Worm (Caenorhabditis elegans) whole organism, L2 larva: ENCODE data around the gene tdp-1.

Source experiments
- C34F6.9 ChIP-seq: fragments of 150-350 bp; optimal IDR thresholded peaks from 2 replicates; lab custom pipeline; 2014; ENCODE audit warnings: missing biosample characterization, missing genetic modification characterization
- R02D3.7 ChIP-seq: fragments of 150-350 bp; optimal IDR thresholded peaks from 2 replicates; lab custom pipeline; 2014; ENCODE audit warnings: missing biosample characterization, missing genetic modification characterization
- Y55F3AM.14 ChIP-seq: fragments of 200-800 bp; sonication (Bioruptor generic); optimal IDR thresholded peaks from 2 replicates; lab custom pipeline; 2018; ENCODE audit warnings: mild to moderate bottlenecking, missing genetic modification characterization, missing compliant biosample characterization
- aly-2 ChIP-seq: fragments of 150-350 bp; optimal IDR thresholded peaks from 2 replicates; lab custom pipeline; 2014; ENCODE audit warnings: missing biosample characterization, missing genetic modification characterization
- blmp-1 ChIP-seq: sonication (generic microtip); optimal IDR thresholded peaks from 2 replicates; lab custom pipeline; 2017; ENCODE audit warnings: missing genetic modification characterization, mild to moderate bottlenecking, missing compliant biosample characterization, antibody characterized with exemption, moderate library complexity; ENCODE audit not compliant: insufficient read depth
- crh-2 ChIP-seq: sonication (generic microtip); optimal IDR thresholded peaks from 2 replicates; lab custom pipeline; 2017; ENCODE audit warnings: missing biosample characterization, missing genetic modification characterization
- fos-1 ChIP-seq: fragments of 150-350 bp; optimal IDR thresholded peaks from 2 replicates; lab custom pipeline; 2014; ENCODE audit warnings: missing biosample characterization, missing genetic modification characterization
- gmeb-1 ChIP-seq: fragments of 150-350 bp; optimal IDR thresholded peaks from 2 replicates; lab custom pipeline; 2014; ENCODE audit warnings: missing biosample characterization, missing genetic modification characterization
- lin-11 ChIP-seq: fragments of 150-350 bp; sonication (generic microtip); optimal IDR thresholded peaks from 2 replicates; lab custom pipeline; 2014; ENCODE audit warnings: missing biosample characterization, missing genetic modification characterization, inconsistent platforms, mixed read lengths
- lin-13 ChIP-seq: fragments of 150-350 bp; optimal IDR thresholded peaks from 2 replicates; lab custom pipeline; 2014; ENCODE audit warnings: missing biosample characterization, missing genetic modification reagents, missing genetic modification characterization
- lin-39 ChIP-seq: fragments of 150-350 bp; optimal IDR thresholded peaks from 2 replicates; lab custom pipeline; 2014; ENCODE audit warnings: missing biosample characterization, missing genetic modification reagents, missing genetic modification characterization
- lsy-2 ChIP-seq, 2 experiments: fragments of 150-350 bp in 1 of 2; sonication (generic microtip) in 1 of 2; optimal IDR thresholded peaks; 2 replicates each; lab custom pipeline; 2014 to 2017; ENCODE audit warnings: missing biosample characterization in 2 of 2, missing genetic modification characterization in 2 of 2
- mbf-1 ChIP-seq: sonication (generic microtip); optimal IDR thresholded peaks from 2 replicates; lab custom pipeline; 2017; ENCODE audit warnings: missing biosample characterization, missing genetic modification characterization
- nhr-11 ChIP-seq: fragments of 150-350 bp; optimal IDR thresholded peaks from 2 replicates; lab custom pipeline; 2014; ENCODE audit warnings: missing biosample characterization, missing genetic modification characterization
- nhr-12 ChIP-seq: fragments of 150-350 bp; optimal IDR thresholded peaks from 2 replicates; lab custom pipeline; 2014; ENCODE audit warnings: missing biosample characterization, missing genetic modification characterization
- nhr-129 ChIP-seq: fragments of 150-350 bp; optimal IDR thresholded peaks from 2 replicates; lab custom pipeline; 2014; ENCODE audit warnings: missing biosample characterization, missing genetic modification characterization
- nhr-237 ChIP-seq: fragments of 150-350 bp; optimal IDR thresholded peaks from 2 replicates; lab custom pipeline; 2014; ENCODE audit warnings: missing biosample characterization, missing genetic modification characterization
- nhr-25 ChIP-seq: fragments of 150-350 bp; sonication (generic microtip); optimal IDR thresholded peaks from 3 replicates; lab custom pipeline; 2014; ENCODE audit warnings: missing biosample characterization, missing genetic modification characterization
- sem-4 ChIP-seq: fragments of 150-350 bp; optimal IDR thresholded peaks from 2 replicates; lab custom pipeline; 2014; ENCODE audit warnings: missing biosample characterization, missing genetic modification reagents, missing genetic modification characterization
- unc-39 ChIP-seq: fragments of 150-350 bp; optimal IDR thresholded peaks from 2 replicates; lab custom pipeline; 2014; ENCODE audit warnings: missing biosample characterization, missing genetic modification characterization
- unc-55 ChIP-seq: fragments of 150-350 bp; sonication (generic microtip); optimal IDR thresholded peaks from 3 replicates; lab custom pipeline; 2014; ENCODE audit warnings: missing biosample characterization, missing genetic modification reagents, missing genetic modification characterization
- zag-1 ChIP-seq: fragments of 150-350 bp; optimal IDR thresholded peaks from 2 replicates; lab custom pipeline; 2014; ENCODE audit warnings: missing biosample characterization, missing genetic modification characterization
- ztf-1 ChIP-seq: fragments of 200-800 bp; sonication (Bioruptor generic); conservative IDR thresholded peaks from 2 replicates; pipeline ENCODE4 v1.3.6; 2022; ENCODE audit warnings: missing genetic modification characterization, missing compliant biosample characterization
- ztf-11 ChIP-seq: sonication (generic microtip); optimal IDR thresholded peaks from 2 replicates; lab custom pipeline; 2017; ENCODE audit warnings: missing biosample characterization, missing genetic modification characterization

The tdp-1 gene

ce11 chrII:8973516-8974043 lies 24.0 kb upstream of the tdp-1 start, which contains the start of gene tomm-40:
Gene tomm-40, minus strand, starts transcription at chrII:8973566.
- TF ChIP-seq unc-55 (GFP tag; lab: Kevin White, UChicago) (peak; percentile 37), C34F6.9 (tag; lab: Kevin White, UChicago) (peak; percentile 39), gmeb-1 (tag; lab: Kevin White, UChicago) (no peak)

- TF ChIP-seq nhr-11 (tag; lab: Kevin White, UChicago) (no peak), zag-1 (tag; lab: Kevin White, UChicago) (no peak), R02D3.7 (tag; lab: Kevin White, UChicago) (no peak), nhr-12 (tag; lab: Kevin White, UChicago) (no peak), C34F6.9 (tag; lab: Kevin White, UChicago) (no peak), aly-2 (no peak), nhr-25 (tag; lab: Kevin White, UChicago) (no peak), gmeb-1 (tag; lab: Kevin White, UChicago) (no peak)
Observed at ce11 chrII:8982683-8983082, 14.9 kb upstream of the tdp-1 start, which contains the start of gene C18E9.7. Gene C18E9.7, minus strand, starts transcription at chrII:8982783.

- peak; percentile 7 for TF ChIP-seq nhr-129 (tag; lab: Kevin White, UChicago)
- TF ChIP-seq ztf-11, result no peak
Observed at ce11 chrII:8987962-8988361, 9.7 kb upstream of the tdp-1 start, which contains the start of gene C18E9.8. Gene C18E9.8, minus strand, starts transcription at chrII:8988062.

ce11 chrII:8989444-8989843 lies 8.2 kb upstream of the tdp-1 start, which contains the start of gene C18E9.9:
Gene C18E9.9, minus strand, starts transcription at chrII:8989544.
- TF ChIP-seq nhr-12 (tag; lab: Kevin White, UChicago), result no peak

- TF ChIP-seq blmp-1 (tag; lab: Kevin White, UChicago) (no peak), sem-4 (no peak), lin-39 (no peak), gmeb-1 (tag; lab: Kevin White, UChicago) (no peak), nhr-237 (tag; lab: Kevin White, UChicago) (no peak), lin-13 (GFP tag; lab: Kevin White, UChicago) (no peak), nhr-12 (tag; lab: Kevin White, UChicago) (no peak), lin-11 (no peak), nhr-25 (tag; lab: Kevin White, UChicago) (no peak), ztf-11 (no peak), lsy-2 (tag; optimal IDR thresholded peaks at IDR 0.05; lab: Kevin White, UChicago) (no peak), nhr-129 (tag; lab: Kevin White, UChicago) (no peak), ztf-1 (no peak)
Observed at ce11 chrII:8990267-8990666, 7.4 kb upstream of the tdp-1 start.

ce11 chrII:8991602-8992001 lies 6.0 kb upstream of the tdp-1 start:
- TF ChIP-seq gmeb-1 (tag; lab: Kevin White, UChicago) (no peak), fos-1 (tag; lab: Kevin White, UChicago) (peak; percentile 91)

ce11 chrII:8992780-8993179 lies 4.8 kb upstream of the tdp-1 start, which contains the start of gene ooc-5:
Gene ooc-5, plus strand, starts transcription at chrII:8993160.
- TF ChIP-seq C34F6.9 (tag; lab: Kevin White, UChicago) (peak; percentile 18), Y55F3AM.14 (no peak), lsy-2 (tag; optimal IDR thresholded peaks at IDR 0.05; lab: Kevin White, UChicago) (peak; percentile 33 to 96), unc-55 (GFP tag; lab: Kevin White, UChicago) (peak; percentile 52)

- TF ChIP-seq blmp-1 (tag; lab: Kevin White, UChicago) (no peak), ztf-1 (no peak), mbf-1 (no peak), nhr-12 (tag; lab: Kevin White, UChicago) (no peak), crh-2 (tag; lab: Kevin White, UChicago) (no peak), gmeb-1 (tag; lab: Kevin White, UChicago) (no peak), nhr-237 (tag; lab: Kevin White, UChicago) (no peak), unc-39 (tag; lab: Kevin White, UChicago) (no peak)
Observed at ce11 chrII:8994336-8994735, 3.3 kb upstream of the tdp-1 start, which contains the start of gene F44G4.1. Gene F44G4.1, plus strand, starts transcription at chrII:8994636.
